Worm (Caenorhabditis elegans) whole organism, early embryonic: ENCODE measurements around the gene F33A8.7.

Experiments used
- F13C5.2 ChIP-seq: sonication (generic microtip); optimal IDR thresholded peaks from 2 replicates; lab custom pipeline; 2017; ENCODE audit warnings: mild to moderate bottlenecking, missing genetic modification characterization, inconsistent platforms, missing compliant biosample characterization
- ama-1 ChIP-seq: fragments of 150-350 bp; optimal IDR thresholded peaks from 2 replicates; lab custom pipeline; 2014
- ets-7 ChIP-seq: sonication (generic microtip); optimal IDR thresholded peaks from 2 replicates; lab custom pipeline; 2016; ENCODE audit warnings: missing genotype, missing genetic modification characterization, missing compliant biosample characterization
- hnd-1 ChIP-seq: sonication (generic microtip); optimal IDR thresholded peaks from 2 replicates; lab custom pipeline; 2016; ENCODE audit warnings: missing genetic modification characterization, missing compliant biosample characterization
- scrt-1 ChIP-seq: fragments of 200-800 bp; sonication (Bioruptor generic); IDR thresholded peaks from 2 replicates; pipeline ENCODE4 v1.3.6; 2022; ENCODE audit warnings: missing genetic modification characterization, missing compliant biosample characterization
- tbx-37 ChIP-seq: fragments of 200-800 bp; sonication (Bioruptor generic); conservative IDR thresholded peaks from 2 replicates; pipeline ENCODE4 v1.3.6; 2022; ENCODE audit warnings: missing genetic modification reagents, missing genetic modification characterization, missing compliant biosample characterization

- TF ChIP-seq ama-1 (no peak), tbx-37 (no peak), hnd-1 (tag; lab: Kevin White, UChicago) (no peak), scrt-1 (GFP tag; lab: Robert Waterston, UW) (no peak), F13C5.2 (tag; lab: Kevin White, UChicago) (no peak), ets-7 (no peak)
These were observed 38.8 kb upstream of the F33A8.7 start for ce11 chrII:11064191-11064695.
